Worm (Caenorhabditis elegans): ENCODE data around the gene sri-57.
"Not testable (repeated sequence)": the region's sequence is repeated elsewhere in the genome, so short reads cannot be mapped to it uniquely, and the experiment has no call there.

The sri-57 gene

ce11 chrII:2698378-2698777 is 26.2 kb upstream of the sri-57 start, which contains the start of gene sri-62:
Gene sri-62, minus strand, starts transcription at chrII:2698478.
- TF ChIP-seq ztf-23 (GFP tag; IDR thresholded peaks at IDR 0.05) = no peak
- TF ChIP-seq T22C8.4 (GFP tag; IDR thresholded peaks at IDR 0.05) = no peak
- no peak for TF ChIP-seq klf-2 (GFP tag; conservative IDR thresholded peaks at IDR 0.05)
- TF ChIP-seq ref-1 (GFP tag; conservative IDR thresholded peaks at IDR 0.05) = no peak
- TF ChIP-seq tab-1 (GFP tag; IDR thresholded peaks at IDR 0.05) = no peak
- TF ChIP-seq flt-1 (GFP tag; IDR thresholded peaks at IDR 0.05) = no peak
- TF ChIP-seq ztf-29 (GFP tag; IDR thresholded peaks at IDR 0.05) = no peak
- no peak for TF ChIP-seq med-1 (GFP tag; optimal IDR thresholded peaks at IDR 0.05; ENCODE audit: insufficient read depth)
- TF ChIP-seq cog-1 (tag; optimal IDR thresholded peaks at IDR 0.05) = no peak

ce11 chrII:2695079-2695478 is 22.9 kb upstream of the sri-57 start:
- TF ChIP-seq tab-1 (GFP tag; IDR thresholded peaks at IDR 0.05) (no peak), ztf-23 (GFP tag; IDR thresholded peaks at IDR 0.05) (no peak)

- no peak for TF ChIP-seq tab-1 (GFP tag; IDR thresholded peaks at IDR 0.05)
- TF ChIP-seq klf-2 (GFP tag; conservative IDR thresholded peaks at IDR 0.05) = no peak
- no peak for TF ChIP-seq ref-1 (GFP tag; conservative IDR thresholded peaks at IDR 0.05)
- TF ChIP-seq cog-1 (tag; optimal IDR thresholded peaks at IDR 0.05) = no peak
- TF ChIP-seq med-1 (GFP tag; optimal IDR thresholded peaks at IDR 0.05; ENCODE audit: insufficient read depth) = no peak
- no peak for TF ChIP-seq ztf-23 (GFP tag; IDR thresholded peaks at IDR 0.05)
- no peak for TF ChIP-seq T22C8.4 (GFP tag; IDR thresholded peaks at IDR 0.05)
- no peak for TF ChIP-seq ztf-29 (GFP tag; IDR thresholded peaks at IDR 0.05)
- no peak for TF ChIP-seq flt-1 (GFP tag; IDR thresholded peaks at IDR 0.05)
These were observed 20.3 kb upstream of the sri-57 start, which contains the start of gene set-11 for ce11 chrII:2692476-2692875. Gene set-11, minus strand, starts transcription at chrII:2692576.

- TF ChIP-seq klf-2 (GFP tag; conservative IDR thresholded peaks at IDR 0.05) (no peak), T22C8.4 (GFP tag; IDR thresholded peaks at IDR 0.05) (no peak), ref-1 (GFP tag; conservative IDR thresholded peaks at IDR 0.05) (no peak), flt-1 (GFP tag; IDR thresholded peaks at IDR 0.05) (no peak), med-1 (GFP tag; optimal IDR thresholded peaks at IDR 0.05; ENCODE audit: insufficient read depth) (no peak), tab-1 (GFP tag; IDR thresholded peaks at IDR 0.05) (no peak), ztf-29 (GFP tag; IDR thresholded peaks at IDR 0.05) (no peak), cog-1 (tag; optimal IDR thresholded peaks at IDR 0.05) (no peak), ztf-23 (GFP tag; IDR thresholded peaks at IDR 0.05) (no peak)
These were observed 17.9 kb upstream of the sri-57 start, which contains the start of gene nspf-3 for ce11 chrII:2690080-2690479. Gene nspf-3, minus strand, starts transcription at chrII:2690180.

DNA sequence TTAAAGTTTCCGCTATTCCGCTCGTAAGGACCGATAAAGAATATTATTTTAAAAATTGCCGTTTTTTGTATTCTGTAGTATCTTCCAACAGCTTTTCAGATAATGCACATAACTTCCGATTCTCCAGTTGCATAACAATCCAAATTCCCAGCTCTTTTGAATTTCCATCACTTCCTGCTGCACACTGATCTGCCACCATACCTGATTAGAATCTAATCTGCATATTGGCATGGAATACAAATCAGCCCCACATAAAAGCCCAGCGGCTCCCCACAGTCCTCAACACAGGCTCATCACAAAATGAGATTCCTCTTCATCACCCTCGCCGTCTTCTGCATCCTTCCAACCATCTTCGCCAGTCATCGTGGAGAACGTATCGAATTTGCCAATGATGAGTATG is 16.4 kb upstream of the sri-57 start, which contains the start of gene nspf-2:
Gene nspf-2 (plus strand): TSS at position 301 of the 400 bp plus-strand sequence.
- not testable (repeated sequence) for TF ChIP-seq med-1 (GFP tag; optimal IDR thresholded peaks at IDR 0.05; ENCODE audit: insufficient read depth); T22C8.4 (GFP tag; IDR thresholded peaks at IDR 0.05); flt-1 (GFP tag; IDR thresholded peaks at IDR 0.05)

DNA sequence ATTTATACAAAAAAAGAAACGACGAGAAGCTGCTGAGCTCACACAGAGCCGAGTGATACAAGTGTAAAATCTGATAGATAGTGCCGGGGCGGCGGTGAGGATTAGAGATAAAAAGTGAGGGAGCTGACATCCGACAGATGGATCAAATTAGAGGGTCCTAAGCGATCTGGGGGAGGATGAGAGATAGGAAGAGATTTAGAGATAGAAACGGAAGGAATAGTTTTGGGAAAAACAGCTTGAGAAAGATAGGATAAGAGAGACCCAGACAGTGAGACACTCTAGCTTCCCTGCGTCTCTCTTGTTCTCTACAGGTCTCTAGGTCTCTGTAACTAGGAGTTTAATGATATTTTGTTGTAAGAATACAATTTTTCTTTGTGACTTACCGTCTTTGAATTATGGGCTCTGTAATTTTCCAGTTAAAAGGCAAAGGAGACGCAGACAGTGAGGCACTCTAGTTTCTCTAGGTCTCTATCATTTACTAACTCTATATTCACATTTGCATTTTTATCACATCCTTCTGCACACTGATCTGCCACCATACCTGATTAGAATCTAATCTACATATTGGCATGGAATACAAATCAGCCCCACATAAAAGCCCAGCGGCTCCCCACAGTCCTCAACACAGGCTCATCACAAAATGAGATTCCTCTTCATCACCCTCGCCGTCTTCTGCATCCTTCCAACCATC is 14.9 kb upstream of the sri-57 start, which contains the start of the genes sup-9 and nspf-1:
Gene sup-9 (minus strand): TSS at position 43 of the 691 bp plus-strand sequence.
Gene nspf-1 (plus strand): TSS at position 641 of the 691 bp plus-strand sequence.
- TF ChIP-seq klf-2 (GFP tag; conservative IDR thresholded peaks at IDR 0.05) (no peak), med-1 (GFP tag; optimal IDR thresholded peaks at IDR 0.05; ENCODE audit: insufficient read depth) (no peak), ref-1 (GFP tag; conservative IDR thresholded peaks at IDR 0.05) (no peak), ztf-23 (GFP tag; IDR thresholded peaks at IDR 0.05) (no peak), tab-1 (GFP tag; IDR thresholded peaks at IDR 0.05) (no peak), T22C8.4 (GFP tag; IDR thresholded peaks at IDR 0.05) (no peak), cog-1 (tag; optimal IDR thresholded peaks at IDR 0.05) (no peak), flt-1 (GFP tag; IDR thresholded peaks at IDR 0.05) (no peak), ztf-29 (GFP tag; IDR thresholded peaks at IDR 0.05) (no peak)

ce11 chrII:2684783-2685182 is 12.6 kb upstream of the sri-57 start:
- TF ChIP-seq cog-1 (tag; optimal IDR thresholded peaks at IDR 0.05) = no peak
- no peak for TF ChIP-seq T22C8.4 (GFP tag; IDR thresholded peaks at IDR 0.05)
- TF ChIP-seq tab-1 (GFP tag; IDR thresholded peaks at IDR 0.05) = no peak
- no peak for TF ChIP-seq med-1 (GFP tag; optimal IDR thresholded peaks at IDR 0.05; ENCODE audit: insufficient read depth)
- no peak for TF ChIP-seq ref-1 (GFP tag; conservative IDR thresholded peaks at IDR 0.05)
- no peak for TF ChIP-seq ztf-23 (GFP tag; IDR thresholded peaks at IDR 0.05)
- TF ChIP-seq flt-1 (GFP tag; IDR thresholded peaks at IDR 0.05) = no peak

DNA sequence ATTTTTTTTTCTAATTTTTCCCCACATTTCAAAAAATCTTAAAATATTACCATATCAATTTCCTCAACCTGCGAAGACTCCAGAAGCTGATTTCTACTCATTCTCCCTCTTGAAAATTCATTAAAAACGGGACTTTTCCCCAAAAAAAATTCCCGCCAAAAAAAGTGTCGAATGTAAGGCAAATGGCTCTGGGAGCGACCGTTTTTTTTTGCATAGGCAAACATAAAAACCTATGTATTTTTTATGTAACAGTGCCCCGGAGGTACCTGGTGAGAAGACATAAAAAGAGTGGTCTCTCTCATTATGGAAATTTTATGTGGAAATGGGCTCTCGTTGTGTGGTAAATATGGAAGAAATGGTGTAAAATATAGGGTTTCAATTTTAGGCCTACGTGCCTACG is 12.0 kb upstream of the sri-57 start, which contains the start of gene ceh-87:
Gene ceh-87 (minus strand): TSS at position 101 of the 400 bp plus-strand sequence.
- TF ChIP-seq T22C8.4 (GFP tag; IDR thresholded peaks at IDR 0.05) (no peak), tab-1 (GFP tag; IDR thresholded peaks at IDR 0.05) (no peak), ref-1 (GFP tag; conservative IDR thresholded peaks at IDR 0.05) (no peak), cog-1 (tag; optimal IDR thresholded peaks at IDR 0.05) (no peak), flt-1 (GFP tag; IDR thresholded peaks at IDR 0.05) (no peak), med-1 (GFP tag; optimal IDR thresholded peaks at IDR 0.05; ENCODE audit: insufficient read depth) (no peak), ztf-29 (GFP tag; IDR thresholded peaks at IDR 0.05) (no peak), klf-2 (GFP tag; conservative IDR thresholded peaks at IDR 0.05) (no peak), ztf-23 (GFP tag; IDR thresholded peaks at IDR 0.05) (no peak)

DNA sequence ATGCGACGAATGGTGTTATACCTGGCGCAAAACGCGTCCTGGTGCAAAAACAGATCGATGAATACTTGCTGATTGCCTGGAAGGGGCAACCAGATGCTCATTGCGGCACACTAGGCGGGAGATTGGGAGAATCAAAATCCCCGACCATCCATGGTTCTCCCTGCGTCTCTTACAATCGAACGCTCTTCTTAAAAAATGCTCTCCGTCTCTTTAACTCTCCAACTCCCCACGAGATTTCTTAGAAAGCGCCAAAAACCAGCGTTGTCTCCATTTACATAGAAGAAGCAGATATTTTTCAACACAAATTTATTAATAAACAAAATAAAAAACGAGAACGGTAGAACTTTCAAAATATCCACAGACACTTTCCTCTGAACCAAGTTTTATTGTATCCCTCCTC is 8.9 kb upstream of the sri-57 start, which contains the start of gene F34D6.1:
Gene F34D6.1 (minus strand): TSS at position 101 of the 400 bp plus-strand sequence.
- TF ChIP-seq flt-1 (GFP tag; IDR thresholded peaks at IDR 0.05) (no peak), ref-1 (GFP tag; conservative IDR thresholded peaks at IDR 0.05) (no peak), tab-1 (GFP tag; IDR thresholded peaks at IDR 0.05) (no peak), ztf-29 (GFP tag; IDR thresholded peaks at IDR 0.05) (no peak), ztf-23 (GFP tag; IDR thresholded peaks at IDR 0.05) (no peak), T22C8.4 (GFP tag; IDR thresholded peaks at IDR 0.05) (no peak), cog-1 (tag; optimal IDR thresholded peaks at IDR 0.05) (no peak), klf-2 (GFP tag; conservative IDR thresholded peaks at IDR 0.05) (no peak), med-1 (GFP tag; optimal IDR thresholded peaks at IDR 0.05; ENCODE audit: insufficient read depth) (no peak)
